Worm (Caenorhabditis elegans) whole organism, late embryonic: ENCODE results near the gene Y62F5A.12.

Source experiments
- C08G9.2 ChIP-seq: sonication (generic microtip); optimal IDR thresholded peaks from 2 replicates; lab custom pipeline; 2016; ENCODE audit warnings: mild to moderate bottlenecking, missing genetic modification characterization, moderate library complexity, missing compliant biosample characterization
- T23F11.4 ChIP-seq: fragments of 200-800 bp; sonication (Bioruptor generic); optimal IDR thresholded peaks from 2 replicates; lab custom pipeline; 2018; ENCODE audit warnings: mild to moderate bottlenecking, missing genetic modification characterization, missing compliant biosample characterization
- ahr-1 ChIP-seq: sonication (generic microtip); optimal IDR thresholded peaks from 2 replicates; lab custom pipeline; 2016; ENCODE audit warnings: missing genetic modification characterization, missing compliant biosample characterization
- ceh-18 ChIP-seq: sonication (generic microtip); optimal IDR thresholded peaks from 2 replicates; lab custom pipeline; 2016; ENCODE audit warnings: missing genetic modification characterization, missing compliant biosample characterization
- ceh-19 ChIP-seq: fragments of 200-800 bp; sonication (Bioruptor generic); optimal IDR thresholded peaks from 2 replicates; lab custom pipeline; 2018; ENCODE audit warnings: mild to moderate bottlenecking, missing genetic modification characterization, missing compliant biosample characterization
- ceh-2 ChIP-seq: sonication (generic microtip); optimal IDR thresholded peaks from 2 replicates; lab custom pipeline; 2016; ENCODE audit warnings: missing genotype, missing genetic modification characterization, missing compliant biosample characterization
- ceh-22 ChIP-seq: sonication (generic microtip); optimal IDR thresholded peaks from 2 replicates; lab custom pipeline; 2017; ENCODE audit warnings: missing biosample characterization, missing genetic modification characterization
- ceh-24 ChIP-seq: sonication (generic microtip); optimal IDR thresholded peaks from 2 replicates; lab custom pipeline; 2016; ENCODE audit warnings: mild to moderate bottlenecking, missing genetic modification characterization, missing compliant biosample characterization
- ceh-34 ChIP-seq: sonication (generic microtip); optimal IDR thresholded peaks from 2 replicates; lab custom pipeline; 2016; ENCODE audit warnings: mild to moderate bottlenecking, missing genetic modification characterization, missing compliant biosample characterization
- ceh-45 ChIP-seq: fragments of 200-800 bp; sonication (Bioruptor generic); IDR thresholded peaks from 2 replicates; pipeline ENCODE4 v1.3.6; 2022; ENCODE audit warnings: missing genetic modification reagents, missing genetic modification characterization, missing compliant biosample characterization
- ceh-48 ChIP-seq: sonication (generic microtip); optimal IDR thresholded peaks from 2 replicates; lab custom pipeline; 2016; ENCODE audit warnings: missing genetic modification characterization, inconsistent platforms, missing compliant biosample characterization
- ceh-6 ChIP-seq: fragments of 200-800 bp; sonication (Bioruptor generic); optimal IDR thresholded peaks from 2 replicates; lab custom pipeline; 2018; ENCODE audit warnings: mild to moderate bottlenecking, missing genetic modification characterization, missing compliant biosample characterization
- che-1 ChIP-seq: sonication (generic microtip); optimal IDR thresholded peaks from 2 replicates; lab custom pipeline; 2016; ENCODE audit warnings: mild to moderate bottlenecking, missing genetic modification characterization, missing compliant biosample characterization
- dmd-4 ChIP-seq: sonication (generic microtip); optimal IDR thresholded peaks from 2 replicates; lab custom pipeline; 2016; ENCODE audit warnings: borderline replicate concordance, missing genetic modification characterization, missing compliant biosample characterization
- elt-2 ChIP-seq: sonication (generic microtip); optimal IDR thresholded peaks from 2 replicates; lab custom pipeline; 2016; ENCODE audit warnings: missing genetic modification reagents, missing genetic modification characterization, missing compliant biosample characterization
- ets-4 ChIP-seq: sonication (generic microtip); optimal IDR thresholded peaks from 2 replicates; lab custom pipeline; 2016; ENCODE audit warnings: missing genetic modification characterization, missing compliant biosample characterization
- eyg-1 ChIP-seq: sonication (generic microtip); optimal IDR thresholded peaks from 2 replicates; lab custom pipeline; 2016; ENCODE audit warnings: missing genotype, missing genetic modification characterization, missing compliant biosample characterization
- fkh-6 ChIP-seq: sonication (generic microtip); optimal IDR thresholded peaks from 2 replicates; lab custom pipeline; 2016; ENCODE audit warnings: missing genetic modification characterization, missing compliant biosample characterization
- hlh-13 ChIP-seq: fragments of 200-800 bp; sonication (Bioruptor generic); optimal IDR thresholded peaks from 2 replicates; lab custom pipeline; 2018; ENCODE audit warnings: mild to moderate bottlenecking, missing genetic modification characterization, missing compliant biosample characterization
- hlh-30 ChIP-seq: sonication (generic microtip); optimal IDR thresholded peaks from 2 replicates; lab custom pipeline; 2017; ENCODE audit warnings: antibody characterized with exemption, missing genetic modification characterization, missing compliant biosample characterization; ENCODE audit not compliant: insufficient read depth
- lim-6 ChIP-seq: sonication (generic microtip); optimal IDR thresholded peaks from 2 replicates; lab custom pipeline; 2016; ENCODE audit warnings: missing genetic modification characterization, missing compliant biosample characterization
- nfya-1 ChIP-seq: sonication (generic microtip); optimal IDR thresholded peaks from 2 replicates; lab custom pipeline; 2017; ENCODE audit warnings: missing genetic modification characterization, mild to moderate bottlenecking, missing compliant biosample characterization, antibody characterized with exemption, moderate library complexity
- odd-2 ChIP-seq: sonication (generic microtip); optimal IDR thresholded peaks from 2 replicates; lab custom pipeline; 2017; ENCODE audit warnings: antibody characterized with exemption, mild to moderate bottlenecking, missing genetic modification characterization, missing compliant biosample characterization
- pat-9 ChIP-seq: fragments of 200-800 bp; sonication (Bioruptor generic); optimal IDR thresholded peaks from 2 replicates; lab custom pipeline; 2018; ENCODE audit warnings: mild to moderate bottlenecking, missing genetic modification characterization, moderate library complexity, missing compliant biosample characterization
- pha-2 ChIP-seq: sonication (generic microtip); optimal IDR thresholded peaks from 2 replicates; lab custom pipeline; 2017; ENCODE audit warnings: mild to moderate bottlenecking, missing genetic modification characterization, missing compliant biosample characterization
- pqm-1 ChIP-seq: sonication (generic microtip); optimal IDR thresholded peaks from 2 replicates; lab custom pipeline; 2016; ENCODE audit warnings: missing genetic modification characterization, missing compliant biosample characterization
- sox-4 ChIP-seq: sonication (generic microtip); optimal IDR thresholded peaks from 2 replicates; lab custom pipeline; 2017; ENCODE audit warnings: mild to moderate bottlenecking, missing genetic modification characterization, inconsistent platforms, missing compliant biosample characterization
- tbx-7 ChIP-seq: sonication (generic microtip); optimal IDR thresholded peaks from 2 replicates; lab custom pipeline; 2016; ENCODE audit warnings: missing genotype, missing genetic modification characterization, missing compliant biosample characterization
- ttx-3 ChIP-seq: sonication (generic microtip); optimal IDR thresholded peaks from 2 replicates; lab custom pipeline; 2016; ENCODE audit warnings: missing genetic modification reagents, missing genetic modification characterization, missing compliant biosample characterization
- unc-3 ChIP-seq, 2 experiments: fragments of 200-800 bp in 1 of 2; sonication (Bioruptor generic) in 1 of 2; sonication (generic microtip) in 1 of 2; conservative IDR thresholded peaks in 1 of 2; optimal IDR thresholded peaks in 1 of 2; 2 replicates each; pipeline versions ENCODE4 v1.3.6 to Lab custom; 2016 to 2022; ENCODE audit warnings: missing compliant biosample characterization in 2 of 2, missing genetic modification characterization in 2 of 2, missing genetic modification reagents in 1 of 2
- unc-42 ChIP-seq: sonication (generic microtip); optimal IDR thresholded peaks from 2 replicates; lab custom pipeline; 2016; ENCODE audit warnings: missing genotype, missing genetic modification characterization, missing compliant biosample characterization
- unc-55 ChIP-seq: sonication (generic microtip); optimal IDR thresholded peaks from 2 replicates; lab custom pipeline; 2017; ENCODE audit warnings: missing biosample characterization, missing genetic modification reagents, missing genetic modification characterization

The Y62F5A.12 gene

ce11 chrII:11500198-11500597, 34.1 kb downstream of the Y62F5A.12 start, which contains the start of gene B0334.20:
TSS of gene B0334.20 (minus strand) at chrII:11500459.
- no peak for TF ChIP-seq lim-6 (tag; lab: Kevin White, UChicago)
- TF ChIP-seq ahr-1 (tag; lab: Kevin White, UChicago), result no peak
- no peak for TF ChIP-seq ceh-22 (tag; lab: Kevin White, UChicago)

- TF ChIP-seq ceh-6 (GFP tag; lab: Kevin White, UChicago) (no peak), C08G9.2 (tag; lab: Kevin White, UChicago) (no peak), hlh-30 (tag; lab: Kevin White, UChicago) (no peak), ttx-3 (tag; lab: Kevin White, UChicago) (no peak), pqm-1 (no peak)
Measured at ce11 chrII:11497365-11497764, 36.9 kb downstream of the Y62F5A.12 start, which contains the start of gene B0334.5. TSS of gene B0334.5 (plus strand) at chrII:11497665.

ce11 chrII:11496767-11497166, 37.5 kb downstream of the Y62F5A.12 start, which contains the start of gene emc-5:
TSS of gene emc-5 (plus strand) at chrII:11496780.
- no peak for TF ChIP-seq hlh-13 (GFP tag; lab: Kevin White, UChicago)
- no peak for TF ChIP-seq elt-2 (tag; lab: Kevin White, UChicago)
- TF ChIP-seq fkh-6 (tag; lab: Kevin White, UChicago), result no peak
- peak; percentile 26 for TF ChIP-seq ceh-18
- TF ChIP-seq unc-55 (GFP tag; lab: Kevin White, UChicago), result peak; percentile 14
- no peak for TF ChIP-seq pat-9
- TF ChIP-seq, all 69 proteins: peak for 2

DNA sequence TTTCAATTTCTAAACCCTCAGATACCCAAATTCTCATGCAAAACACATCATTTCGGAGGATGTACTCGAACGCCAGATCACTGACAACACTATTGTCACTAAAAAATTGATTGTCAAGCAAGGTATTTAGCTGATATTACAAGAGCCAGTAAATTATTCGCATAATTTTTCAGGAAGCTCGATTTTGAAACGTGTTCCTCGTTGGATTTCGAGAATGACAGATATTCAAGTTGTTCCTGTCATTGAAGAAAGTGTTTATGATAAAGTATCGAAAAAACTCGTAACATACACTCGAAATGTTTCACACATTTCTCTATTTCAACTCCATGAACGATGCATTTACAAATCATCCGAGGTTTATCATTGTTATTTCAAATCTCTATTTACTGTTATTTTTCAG, 38.5 kb downstream of the Y62F5A.12 start:
- TF ChIP-seq eyg-1 (tag; lab: Kevin White, UChicago) (no peak), ceh-19 (no peak), elt-2 (tag; lab: Kevin White, UChicago) (no peak), che-1 (tag; lab: Kevin White, UChicago) (no peak), T23F11.4 (GFP tag; lab: Kevin White, UChicago) (no peak), unc-42 (tag; lab: Kevin White, UChicago) (no peak), unc-3 (GFP tag; conservative IDR thresholded peaks at IDR 0.05; lab: Robert Waterston, UW) (no peak), unc-3 (tag; optimal IDR thresholded peaks at IDR 0.05; lab: Kevin White, UChicago) (no peak), ceh-24 (tag; lab: Kevin White, UChicago) (no peak), ceh-48 (tag; lab: Kevin White, UChicago) (no peak), ceh-2 (tag; lab: Kevin White, UChicago) (no peak), odd-2 (no peak), sox-4 (tag; lab: Kevin White, UChicago) (no peak), pha-2 (tag; lab: Kevin White, UChicago) (no peak), ahr-1 (tag; lab: Kevin White, UChicago) (no peak), ets-4 (tag; lab: Kevin White, UChicago) (no peak), nfya-1 (tag; lab: Kevin White, UChicago) (no peak), ceh-45 (GFP tag; lab: Robert Waterston, UW) (no peak), dmd-4 (tag; lab: Kevin White, UChicago) (no peak)

DNA sequence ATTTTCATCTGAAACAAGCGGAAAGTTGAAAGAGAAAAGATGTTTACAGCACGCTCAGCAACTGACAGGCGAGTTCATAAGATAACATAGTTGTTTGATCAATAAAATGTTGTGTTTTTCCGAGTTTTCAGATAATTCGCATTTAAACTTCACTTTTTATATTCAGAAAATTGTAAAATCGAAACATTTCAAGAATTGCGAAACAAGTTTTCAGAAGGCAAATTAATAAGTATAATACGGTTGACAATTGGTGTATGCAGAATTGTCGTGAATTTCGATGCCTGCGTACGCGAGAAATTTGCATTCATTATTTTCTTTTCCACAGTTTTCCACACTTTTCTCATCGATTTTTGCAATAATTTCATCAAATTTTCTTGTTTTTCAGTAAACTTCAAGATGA, 39.0 kb downstream of the Y62F5A.12 start, which contains the start of the genes ooc-3 and B0334.4:
TSS of gene ooc-3 (minus strand) at position 15 of the 400 bp plus-strand sequence.
TSS of gene B0334.4 (plus strand) at position 386 of the 400 bp plus-strand sequence.
- TF ChIP-seq ceh-45 (GFP tag; lab: Robert Waterston, UW) (no peak), ceh-34 (tag; lab: Kevin White, UChicago) (no peak), pat-9 (no peak), unc-42 (tag; lab: Kevin White, UChicago) (peak; percentile 70), tbx-7 (tag; lab: Kevin White, UChicago) (no peak)
